Worm (Caenorhabditis elegans): ENCODE measurements around the gene nkat-1.

Gene nkat-1

DNA sequence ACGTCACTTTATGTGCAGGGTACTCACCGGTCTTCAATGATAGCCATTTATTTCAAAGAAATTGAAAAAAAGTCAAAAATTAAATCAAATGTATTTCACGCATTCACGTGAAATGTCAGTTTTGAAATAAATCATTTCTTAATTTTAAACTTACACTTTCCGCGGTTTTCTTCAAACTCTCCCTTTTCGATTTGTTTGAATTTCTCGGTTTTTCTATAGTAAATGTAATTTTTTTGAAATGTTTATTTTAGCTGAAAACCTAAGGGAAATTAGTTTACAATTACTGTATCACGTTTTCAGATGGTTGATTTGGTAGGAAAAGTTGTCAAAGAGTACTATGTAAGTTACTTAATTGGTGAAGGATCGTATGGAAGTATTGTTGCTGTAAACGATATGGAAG lies 31.7 kb downstream of the nkat-1 start, which contains the start of gene F16B12.7:
F16B12.7 (plus strand) TSS at position 301 of the 400 bp plus-strand sequence.
- TF ChIP-seq T07F8.4 (tag; optimal IDR thresholded peaks at IDR 0.05): no peak
- no peak for TF ChIP-seq F57A8.1 (GFP tag; optimal IDR thresholded peaks at IDR 0.05)
- TF ChIP-seq mxl-1 (tag; optimal IDR thresholded peaks at IDR 0.05): no peak
- no peak for TF ChIP-seq lsl-1 (GFP tag; optimal IDR thresholded peaks at IDR 0.05)
- no peak for TF ChIP-seq egl-18 (GFP tag; IDR thresholded peaks at IDR 0.05)
- TF ChIP-seq mes-4 (tag; optimal IDR thresholded peaks at IDR 0.05): no peak
- no peak for TF ChIP-seq Y53F4B.3 (GFP tag; IDR thresholded peaks at IDR 0.05)

DNA sequence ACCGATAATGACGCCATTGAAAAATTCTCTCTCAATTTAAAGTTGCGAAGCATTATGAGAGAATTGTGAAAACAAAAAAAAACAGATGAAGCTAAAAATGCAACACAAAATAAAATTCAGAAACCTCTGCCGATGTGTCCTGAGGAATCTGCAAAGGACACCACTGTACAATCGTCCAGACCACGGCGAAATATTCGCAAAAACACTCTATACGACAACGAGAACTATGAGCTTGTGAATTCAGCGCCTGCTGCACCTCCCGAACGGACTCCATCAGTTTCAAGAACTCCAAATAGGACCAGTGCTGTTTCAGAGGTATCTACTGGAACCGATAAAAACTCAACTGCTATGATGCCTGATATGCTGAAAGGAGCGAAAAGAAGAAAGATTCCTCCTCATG lies 37.5 kb downstream of the nkat-1 start:
- TF ChIP-seq B0261.1 (tag; optimal IDR thresholded peaks at IDR 0.05) (no peak), lir-1 (GFP tag; conservative IDR thresholded peaks at IDR 0.05) (no peak), zfh-2 (GFP tag; conservative IDR thresholded peaks at IDR 0.05) (no peak), let-526 (GFP tag; IDR thresholded peaks at IDR 0.05) (no peak), K11D2.4 (GFP tag; IDR thresholded peaks at IDR 0.05) (no peak), ccch-3 (GFP tag; optimal IDR thresholded peaks at IDR 0.05) (no peak), egrh-3 (GFP tag; IDR thresholded peaks at IDR 0.05) (no peak)

ce11 chrX:14101986-14102385 lies 38.0 kb downstream of the nkat-1 start, which contains the start of gene F16B12.6:
TSS of gene F16B12.6 (plus strand) at chrX:14102316.
- TF ChIP-seq lin-40 (tag; optimal IDR thresholded peaks at IDR 0.05) (peak; percentile 64), attf-6 (GFP tag; IDR thresholded peaks at IDR 0.05) (no peak), mes-4 (tag; optimal IDR thresholded peaks at IDR 0.05) (no peak), attf-3 (GFP tag; conservative IDR thresholded peaks at IDR 0.05) (no peak), tbp1 (GFP tag; optimal IDR thresholded peaks at IDR 0.05) (peak; percentile 38), T07F8.4 (tag; optimal IDR thresholded peaks at IDR 0.05) (no peak), rcor-1 (GFP tag; IDR thresholded peaks at IDR 0.05) (peak; percentile 42; the same call in 1 of the 2 replicates), xnd-1 (tag; optimal IDR thresholded peaks at IDR 0.05) (no peak), gei-17 (GFP tag; optimal IDR thresholded peaks at IDR 0.05) (no peak), hmg-1.2 (GFP tag; IDR thresholded peaks at IDR 0.05) (peak; percentile 91), ZK185.1 (tag; optimal IDR thresholded peaks at IDR 0.05; ENCODE audit: poor library complexity, severe bottlenecking) (no peak), dox-1 (GFP tag; IDR thresholded peaks at IDR 0.05) (peak; percentile 75), atf-7 (tag; optimal IDR thresholded peaks at IDR 0.05) (no peak), madf-10 (tag; optimal IDR thresholded peaks at IDR 0.05) (peak; percentile 31), lsl-1 (GFP tag; optimal IDR thresholded peaks at IDR 0.05) (no peak), sptf-2 (GFP tag; optimal IDR thresholded peaks at IDR 0.05) (no peak), lin-54 (GFP tag; optimal IDR thresholded peaks at IDR 0.05) (peak; percentile 28), ztf-6 (GFP tag; IDR thresholded peaks at IDR 0.05) (no peak), efl-1 (GFP tag; optimal IDR thresholded peaks at IDR 0.05) (peak; percentile 61), ztf-18 (tag; optimal IDR thresholded peaks at IDR 0.05) (peak; percentile 37), hrde-1 (tag; optimal IDR thresholded peaks at IDR 0.05; ENCODE audit: borderline replicate concordance) (no peak), nhr-90 (tag; optimal IDR thresholded peaks at IDR 0.05) (no peak), snpc-4 (GFP tag; optimal IDR thresholded peaks at IDR 0.05) (no peak), snpc-4 (tag; optimal IDR thresholded peaks at IDR 0.05) (peak in 3 of 4 experiments; percentile 16 to 49 (median 17)), ceh-58 (GFP tag; IDR thresholded peaks at IDR 0.05) (no peak), repo-1 (tag; optimal IDR thresholded peaks at IDR 0.05) (peak; percentile 17), zfh-2 (GFP tag; conservative IDR thresholded peaks at IDR 0.05) (0 out of 2 replicates have a peak, but pooled peaks have one; percentile 39), egl-18 (GFP tag; IDR thresholded peaks at IDR 0.05) (0 out of 2 replicates have a peak, but pooled peaks have one; percentile 67), ztf-26 (tag; optimal IDR thresholded peaks at IDR 0.05) (peak; percentile 16), ceh-79 (tag; optimal IDR thresholded peaks at IDR 0.05) (no peak), ztf-25 (GFP tag; IDR thresholded peaks at IDR 0.05) (no peak), nhr-120 (GFP tag; IDR thresholded peaks at IDR 0.05) (no peak), hsf-1 (GFP tag; IDR thresholded peaks at IDR 0.05) (no peak), rec-8 (tag; optimal IDR thresholded peaks at IDR 0.05) (no peak), ztf-22 (GFP tag; optimal IDR thresholded peaks at IDR 0.05) (no peak), bed-1 (GFP tag; IDR thresholded peaks at IDR 0.05) (no peak), nhr-80 (tag; optimal IDR thresholded peaks at IDR 0.05) (peak; percentile 60)

Data from whole organism, young adult.